Fruit fly (Drosophila melanogaster) whole organism, embryonic: Measurements from ENCODE around the gene CG3119.

ENCODE experiments used
- ATbp ChIP-seq: fragments of 200-800 bp; sonication (Bioruptor generic); optimal IDR thresholded peaks from 2 replicates; lab custom pipeline; 2017; ENCODE audit warnings: missing biosample characterization, mild to moderate bottlenecking, missing genetic modification characterization, missing genetic modification reagents
- Adf1 ChIP-seq: fragments of 200-800 bp; sonication (Bioruptor generic); IDR thresholded peaks from 2 replicates; pipeline ENCODE4 v1.3.6; 2022; ENCODE audit warnings: missing biosample characterization, missing genetic modification characterization
- BEAF-32 ChIP-seq: fragments of 200-800 bp; sonication (Bioruptor generic); optimal IDR thresholded peaks from 3 replicates; lab custom pipeline; 2017; ENCODE audit warnings: missing biosample characterization, missing genetic modification characterization, mild to moderate bottlenecking, moderate library complexity, missing genetic modification reagents
- CG10431 ChIP-seq: fragments of 200-800 bp; sonication (Bioruptor generic); optimal IDR thresholded peaks from 3 replicates; lab custom pipeline; 2018; ENCODE audit warnings: missing biosample characterization, mild to moderate bottlenecking, missing genetic modification characterization
- CG10543 ChIP-seq: fragments of 200-800 bp; sonication (Bioruptor generic); optimal IDR thresholded peaks from 3 replicates; lab custom pipeline; 2017; ENCODE audit warnings: missing biosample characterization, mild to moderate bottlenecking, missing genetic modification characterization, moderate library complexity
- CG12769 ChIP-seq: fragments of 200-800 bp; sonication (Bioruptor generic); optimal IDR thresholded peaks from 2 replicates; lab custom pipeline; 2019; ENCODE audit warnings: missing biosample characterization, mild to moderate bottlenecking, missing genetic modification characterization, moderate library complexity
- CG13287 ChIP-seq: fragments of 200-800 bp; sonication (Bioruptor generic); IDR thresholded peaks from 2 replicates; pipeline ENCODE4 v1.3.6; 2022; ENCODE audit warnings: missing biosample characterization, missing genetic modification characterization; ENCODE audit not compliant: partially characterized antibody
- CG13296 ChIP-seq: fragments of 200-800 bp; sonication (Bioruptor generic); optimal IDR thresholded peaks from 3 replicates; lab custom pipeline; 2018; ENCODE audit warnings: missing biosample characterization, mild to moderate bottlenecking, missing genetic modification characterization
- CG15601 ChIP-seq: fragments of 200-800 bp; sonication (Bioruptor generic); optimal IDR thresholded peaks from 3 replicates; lab custom pipeline; 2019; ENCODE audit warnings: missing biosample characterization, mild to moderate bottlenecking, missing genetic modification characterization, moderate library complexity
- CG2129 ChIP-seq: fragments of 200-800 bp; sonication (Bioruptor generic); IDR thresholded peaks from 2 replicates; pipeline ENCODE4 v1.3.6; 2022; ENCODE audit warnings: missing biosample characterization, missing genetic modification characterization; ENCODE audit not compliant: partially characterized antibody
- CG31224 ChIP-seq: fragments of 200-800 bp; sonication (Bioruptor generic); IDR thresholded peaks from 2 replicates; pipeline ENCODE4 v1.3.6; 2022; ENCODE audit warnings: missing biosample characterization, missing genetic modification characterization
- CG31365 ChIP-seq: fragments of 200-800 bp; sonication (Bioruptor generic); optimal IDR thresholded peaks from 2 replicates; lab custom pipeline; 2018; ENCODE audit warnings: missing biosample characterization, mild to moderate bottlenecking, missing genetic modification characterization
- CG34376 ChIP-seq: fragments of 200-800 bp; sonication (Bioruptor generic); optimal IDR thresholded peaks from 2 replicates; lab custom pipeline; 2018; ENCODE audit warnings: missing biosample characterization, mild to moderate bottlenecking, missing genetic modification characterization
- CG7786 ChIP-seq: fragments of 200-800 bp; sonication (Bioruptor generic); optimal IDR thresholded peaks from 2 replicates; lab custom pipeline; 2016; ENCODE audit warnings: missing biosample characterization, missing genetic modification characterization
- CG8290 ChIP-seq, 3 experiments: fragments of 200-800 bp; sonication (Bioruptor generic); optimal IDR thresholded peaks; 2 replicates each; lab custom pipeline; 2016 to 2019; ENCODE audit warnings: missing biosample characterization in 3 of 3, missing genetic modification characterization in 3 of 3, mild to moderate bottlenecking in 2 of 3, moderate library complexity in 1 of 3
- Dbx ChIP-seq: fragments of 200-800 bp; sonication (Bioruptor generic); IDR thresholded peaks from 3 replicates; pipeline ENCODE4 v1.3.6; 2022; ENCODE audit warnings: missing biosample characterization, missing genetic modification characterization
- Fer1 ChIP-seq: fragments of 200-800 bp; sonication (Bioruptor generic); optimal IDR thresholded peaks from 2 replicates; lab custom pipeline; 2017; ENCODE audit warnings: missing biosample characterization, mild to moderate bottlenecking, missing genetic modification characterization
- HmgZ ChIP-seq: fragments of 200-800 bp; sonication (Bioruptor generic); optimal IDR thresholded peaks from 2 replicates; lab custom pipeline; 2018; ENCODE audit warnings: missing biosample characterization, mild to moderate bottlenecking, missing genetic modification characterization
- Lpt ChIP-seq: fragments of >200 bp; optimal IDR thresholded peaks from 2 replicates; lab custom pipeline; 2018; ENCODE audit warnings: missing biosample characterization, missing genetic modification characterization
- Neu2 ChIP-seq: fragments of 200-800 bp; sonication (Bioruptor generic); optimal IDR thresholded peaks from 3 replicates; lab custom pipeline; 2016; ENCODE audit warnings: missing biosample characterization, missing genetic modification characterization, borderline replicate concordance
- PHDP ChIP-seq: fragments of 200-800 bp; sonication (Bioruptor generic); optimal IDR thresholded peaks from 3 replicates; lab custom pipeline; 2018; ENCODE audit warnings: missing biosample characterization, mild to moderate bottlenecking, missing genetic modification characterization, moderate library complexity
- Trl ChIP-seq, 3 experiments: fragments of >200 bp in 2 of 3; fragments of 200-800 bp in 1 of 3; sonication (Bioruptor generic) in 1 of 3; optimal IDR thresholded peaks; 2 replicates in 1 of 3; 3 replicates in 2 of 3; lab custom pipeline; 2016 to 2017; ENCODE audit warnings: missing biosample characterization in 1 of 3, missing genetic modification characterization in 1 of 3
- bbx ChIP-seq: fragments of 200-800 bp; sonication (Bioruptor generic); IDR thresholded peaks from 2 replicates; pipeline ENCODE4 v1.3.6; 2022; ENCODE audit warnings: missing biosample characterization, missing genetic modification characterization; ENCODE audit not compliant: partially characterized antibody
- chinmo ChIP-seq: fragments of 200-800 bp; sonication (Bioruptor generic); IDR thresholded peaks from 4 replicates; pipeline ENCODE4 v1.3.6; 2022; ENCODE audit warnings: missing biosample characterization, missing genetic modification characterization; ENCODE audit not compliant: partially characterized antibody
- ci ChIP-seq: fragments of 200-800 bp; sonication (Bioruptor generic); IDR thresholded peaks from 3 replicates; pipeline ENCODE4 v1.3.6; 2022; ENCODE audit warnings: missing biosample characterization, missing genetic modification characterization
- fd64A ChIP-seq: fragments of 200-800 bp; sonication (Bioruptor generic); optimal IDR thresholded peaks from 3 replicates; lab custom pipeline; 2018; ENCODE audit warnings: missing biosample characterization, mild to moderate bottlenecking, missing genetic modification characterization
- gcm ChIP-seq: fragments of 200-800 bp; sonication (Bioruptor generic); optimal IDR thresholded peaks from 2 replicates; lab custom pipeline; 2019; ENCODE audit warnings: missing biosample characterization, mild to moderate bottlenecking, missing genetic modification characterization, moderate library complexity
- grau ChIP-seq: fragments of 200-800 bp; optimal IDR thresholded peaks from 3 replicates; lab custom pipeline; 2019; ENCODE audit warnings: missing biosample characterization, mild to moderate bottlenecking, missing genetic modification characterization, moderate library complexity
- grn ChIP-seq: fragments of 200-800 bp; sonication (Bioruptor generic); optimal IDR thresholded peaks from 3 replicates; lab custom pipeline; 2017; ENCODE audit warnings: missing biosample characterization, missing genetic modification characterization
- hkb ChIP-seq, 2 experiments: fragments of 200-800 bp in 1 of 2; fragments of >200 bp in 1 of 2; sonication (Bioruptor generic) in 1 of 2; IDR thresholded peaks in 1 of 2; optimal IDR thresholded peaks in 1 of 2; 2 replicates each; pipeline versions ENCODE4 v1.3.6 to Lab custom; 2017 to 2022; ENCODE audit warnings: missing biosample characterization in 1 of 2, missing genetic modification characterization in 1 of 2
- odd ChIP-seq: fragments of 200-800 bp; sonication (Bioruptor generic); optimal IDR thresholded peaks from 2 replicates; lab custom pipeline; 2017; ENCODE audit warnings: missing biosample characterization, mild to moderate bottlenecking, missing genetic modification characterization
- onecut ChIP-seq: fragments of 200-800 bp; sonication (Bioruptor generic); IDR thresholded peaks from 2 replicates; pipeline ENCODE4 v1.3.6; 2022; ENCODE audit warnings: missing biosample characterization, missing genetic modification characterization
- p53 ChIP-seq: fragments of 200-800 bp; sonication (Bioruptor generic); optimal IDR thresholded peaks from 2 replicates; lab custom pipeline; 2016; ENCODE audit warnings: missing biosample characterization, missing genetic modification characterization
- pfk ChIP-seq: fragments of 200-800 bp; sonication (Bioruptor generic); optimal IDR thresholded peaks from 2 replicates; lab custom pipeline; 2018; ENCODE audit warnings: missing biosample characterization, mild to moderate bottlenecking, missing genetic modification characterization, moderate library complexity
- row ChIP-seq: fragments of 200-800 bp; sonication (Bioruptor generic); IDR thresholded peaks from 3 replicates; pipeline ENCODE4 v1.3.6; 2022; ENCODE audit warnings: missing biosample characterization, missing genetic modification characterization
- salm ChIP-seq: fragments of 200-800 bp; sonication (Bioruptor generic); optimal IDR thresholded peaks from 2 replicates; lab custom pipeline; 2018; ENCODE audit warnings: missing biosample characterization, mild to moderate bottlenecking, missing genetic modification characterization
- scrt ChIP-seq: fragments of 200-800 bp; sonication (Bioruptor generic); optimal IDR thresholded peaks from 2 replicates; lab custom pipeline; 2018; ENCODE audit warnings: missing biosample characterization, mild to moderate bottlenecking, missing genetic modification characterization, moderate library complexity
- sd ChIP-seq: fragments of 200-800 bp; sonication (Bioruptor generic); optimal IDR thresholded peaks from 3 replicates; lab custom pipeline; 2018; ENCODE audit warnings: missing biosample characterization, mild to moderate bottlenecking, missing genetic modification characterization, moderate library complexity
- sens ChIP-seq: fragments of 200-800 bp; sonication (Bioruptor generic); peaks from one replicate; lab custom pipeline; 2016; ENCODE audit warnings: missing biosample characterization, missing genetic modification characterization
- sens-2 ChIP-seq: fragments of 200-800 bp; sonication (Bioruptor generic); IDR thresholded peaks from 2 replicates; pipeline ENCODE4 v1.3.6; 2022; ENCODE audit warnings: missing biosample characterization, missing genetic modification characterization
- seq ChIP-seq: fragments of 200-800 bp; sonication (Bioruptor generic); IDR thresholded peaks from 2 replicates; pipeline ENCODE4 v1.3.6; 2022; ENCODE audit warnings: missing biosample characterization, missing genetic modification characterization
- sob ChIP-seq: fragments of 200-800 bp; sonication (Bioruptor generic); IDR thresholded peaks from 2 replicates; pipeline ENCODE4 v1.3.6; 2022; ENCODE audit warnings: missing biosample characterization, missing genetic modification characterization
- sqz ChIP-seq: fragments of 200-800 bp; sonication (Bioruptor generic); optimal IDR thresholded peaks from 3 replicates; lab custom pipeline; 2018; ENCODE audit warnings: missing biosample characterization, mild to moderate bottlenecking, missing genetic modification characterization
- unpg ChIP-seq: fragments of 200-800 bp; sonication (Bioruptor generic); optimal IDR thresholded peaks from 3 replicates; lab custom pipeline; 2018; ENCODE audit warnings: missing biosample characterization, mild to moderate bottlenecking, missing genetic modification characterization, moderate library complexity
- usp ChIP-seq: fragments of >200 bp; optimal IDR thresholded peaks from 2 replicates; lab custom pipeline; 2017; ENCODE audit warnings: missing biosample characterization, missing genetic modification characterization
- vfl ChIP-seq: fragments of 200-800 bp; sonication (Bioruptor generic); optimal IDR thresholded peaks from 2 replicates; lab custom pipeline; 2016; ENCODE audit warnings: missing biosample characterization, missing genetic modification characterization
- vvl ChIP-seq: fragments of 200-800 bp; sonication (Bioruptor generic); IDR thresholded peaks from 2 replicates; pipeline ENCODE4 v1.3.6; 2022; ENCODE audit warnings: missing biosample characterization, missing genetic modification characterization

CG3119 gene

dm6 chr2L:2861140-2861884 is 23.7 kb upstream of the CG3119 start (continued):
- TF ChIP-seq CG12769: peak; percentile 45
- no peak for TF ChIP-seq row
- peak; percentile 15 for TF ChIP-seq sd (tag; lab: Kevin White, UChicago)
- TF ChIP-seq Fer1 (GFP tag; lab: Kevin White, UChicago): peak; percentile 24
- no peak for TF ChIP-seq CG31224
- TF ChIP-seq salm (tag; lab: Kevin White, UChicago): peak; percentile 12
- TF ChIP-seq Trl (optimal IDR thresholded peaks at IDR 0.05; lab: Kevin White, UChicago): peak; percentile 32 to 36
- no peak for TF ChIP-seq Trl (GFP tag; optimal IDR thresholded peaks at IDR 0.05; lab: Kevin White, UChicago)
- no peak for TF ChIP-seq CG2129
- no peak for TF ChIP-seq CG7786 (GFP tag; lab: Kevin White, UChicago)
- TF ChIP-seq bbx (GFP tag; lab: Robert Waterston, UW): 0 out of 2 replicates have a peak, but pooled peaks have one; percentile 34
- TF ChIP-seq gcm (GFP tag; lab: Kevin White, UChicago): peak; percentile 29
- peak; percentile 71 for TF ChIP-seq sens (GFP tag; lab: Kevin White, UChicago)
- TF ChIP-seq vvl (GFP tag; lab: Robert Waterston, UW): peak; percentile 43; the same call in 1 of the 2 replicates
- no peak for TF ChIP-seq hkb (optimal IDR thresholded peaks at IDR 0.05; lab: Kevin White, UChicago)
- TF ChIP-seq hkb (GFP tag; IDR thresholded peaks at IDR 0.05; lab: Robert Waterston, UW): peak; percentile 16; the same call in 1 of the 2 replicates
- peak; percentile 21 for TF ChIP-seq HmgZ (tag; lab: Kevin White, UChicago)
- TF ChIP-seq scrt (GFP tag; lab: Kevin White, UChicago): peak; percentile 2
- TF ChIP-seq CG15601: peak; percentile 47
- TF ChIP-seq ATbp: peak; percentile 37
- no peak for TF ChIP-seq usp (GFP tag; lab: Kevin White, UChicago)
- peak; percentile 49 for TF ChIP-seq CG8290 (GFP tag; optimal IDR thresholded peaks at IDR 0.05; lab: Kevin White, UChicago)
- peak; percentile 7 to 9 for TF ChIP-seq CG8290 (tag; optimal IDR thresholded peaks at IDR 0.05; lab: Kevin White, UChicago)
- TF ChIP-seq CG10543 (GFP tag; lab: Kevin White, UChicago): peak; percentile 72
- TF ChIP-seq p53 (GFP tag; lab: Kevin White, UChicago): no peak
- peak; percentile 74 for TF ChIP-seq sqz
- TF ChIP-seq vfl (GFP tag; lab: Kevin White, UChicago): no peak
- TF ChIP-seq sob: peak; percentile 57
- TF ChIP-seq chinmo (GFP tag; lab: Robert Waterston, UW): peak; percentile 91; the same call in 3 of the 4 replicates
- 0 out of 2 replicates have a peak, but pooled peaks have one; percentile 4 for TF ChIP-seq sens-2 (GFP tag; lab: Robert Waterston, UW)
- no peak for TF ChIP-seq Lpt
- peak; percentile 19; the same call in 1 of the 2 replicates for TF ChIP-seq onecut
- peak; percentile 50 for TF ChIP-seq CG10431 (GFP tag; lab: Kevin White, UChicago)
- TF ChIP-seq grn (GFP tag; lab: Kevin White, UChicago): peak; percentile 32
- TF ChIP-seq Neu2 (GFP tag; lab: Kevin White, UChicago): no peak
- peak; percentile 38 for TF ChIP-seq CG34376 (GFP tag; lab: Kevin White, UChicago)
- peak; percentile 25; the same call in 1 of the 2 replicates for TF ChIP-seq seq
- TF ChIP-seq CG31365 (tag; lab: Kevin White, UChicago): peak; percentile 30
- TF ChIP-seq BEAF-32 (GFP tag; lab: Kevin White, UChicago): no peak
- TF ChIP-seq ci (GFP tag; lab: Robert Waterston, UW): peak; percentile 77
- peak; percentile 39 for TF ChIP-seq fd64A (GFP tag; lab: Kevin White, UChicago)
- TF ChIP-seq odd: peak; percentile 40
- TF ChIP-seq Dbx (GFP tag; lab: Robert Waterston, UW): peak; percentile 7; the same call in 1 of the 3 replicates
- TF ChIP-seq PHDP (tag; lab: Kevin White, UChicago): peak; percentile 5
- peak; percentile 22 for TF ChIP-seq pfk (GFP tag; lab: Kevin White, UChicago)
- no peak for TF ChIP-seq grau
- TF ChIP-seq CG13287 (GFP tag; lab: Robert Waterston, UW): no peak
- peak; percentile 25 for TF ChIP-seq unpg (GFP tag; lab: Kevin White, UChicago)
- peak; percentile 18; the same call in 1 of the 2 replicates for TF ChIP-seq Adf1 (GFP tag; lab: Robert Waterston, UW)
- TF ChIP-seq CG13296: peak; percentile 35
